Fruit fly (Drosophila melanogaster): ENCODE data around the gene Zasp66.

dm6 chr3L:8627839-8628827, 4.0 kb downstream of the Zasp66 start:
- TF ChIP-seq CG8478 (optimal IDR thresholded peaks at IDR 0.05) (no peak), pan (optimal IDR thresholded peaks at IDR 0.05) (no peak), Dll (optimal IDR thresholded peaks at IDR 0.05) (no peak), usp (GFP tag; optimal IDR thresholded peaks at IDR 0.05) (no peak), psq (optimal IDR thresholded peaks at IDR 0.05) (no peak), EcR (GFP tag; optimal IDR thresholded peaks at IDR 0.05) (no peak)
